Worm (Caenorhabditis elegans): ENCODE measurements around the gene exos-9.

exos-9 gene

ce11 chrIII:7197973-7198372 lies at the start of gene exos-9:
exos-9 (minus strand) TSS chrIII:7198073.
- TF ChIP-seq W03F9.2 (tag; optimal IDR thresholded peaks at IDR 0.05) (no peak), him-1 (tag; optimal IDR thresholded peaks at IDR 0.05) (no peak), dao-5 (tag; optimal IDR thresholded peaks at IDR 0.05) (no peak)

ce11 chrIII:7246389-7246788 lies 48.5 kb upstream of the exos-9 start:
- no peak for TF ChIP-seq W03F9.2 (tag; optimal IDR thresholded peaks at IDR 0.05)
- no peak for TF ChIP-seq dao-5 (tag; optimal IDR thresholded peaks at IDR 0.05)
- TF ChIP-seq him-1 (tag; optimal IDR thresholded peaks at IDR 0.05), result no peak

ce11 chrIII:7242988-7243387 lies 45.1 kb upstream of the exos-9 start, which contains the start of gene osm-10:
osm-10 (plus strand) TSS chrIII:7243280.
- TF ChIP-seq dao-5 (tag; optimal IDR thresholded peaks at IDR 0.05) (no peak), him-1 (tag; optimal IDR thresholded peaks at IDR 0.05) (no peak), W03F9.2 (tag; optimal IDR thresholded peaks at IDR 0.05) (no peak)

DNA sequence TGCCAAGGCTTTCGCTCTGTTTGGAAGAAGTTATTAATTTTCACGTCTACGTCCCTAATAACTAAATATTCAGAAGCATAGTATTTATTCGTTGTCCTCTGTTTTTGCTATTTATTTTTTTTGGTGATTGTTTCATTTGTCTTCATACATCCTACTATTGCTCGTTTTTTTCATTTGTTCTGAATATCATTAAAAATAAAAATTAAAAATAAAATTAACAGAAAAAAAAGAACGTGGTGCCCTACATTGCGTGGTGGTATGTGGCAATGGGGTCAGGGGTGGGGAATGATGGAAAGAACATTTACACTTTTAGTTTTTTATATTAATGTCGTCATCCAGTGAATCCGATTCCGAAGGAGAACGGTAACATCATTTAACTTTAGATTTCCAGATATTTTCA lies 43.2 kb upstream of the exos-9 start, which contains the start of gene ztf-31:
ztf-31 (plus strand) TSS at position 301 of the 400 bp plus-strand sequence.
- TF ChIP-seq him-1 (tag; optimal IDR thresholded peaks at IDR 0.05), result no peak
- TF ChIP-seq dao-5 (tag; optimal IDR thresholded peaks at IDR 0.05), result no peak
- no peak for TF ChIP-seq W03F9.2 (tag; optimal IDR thresholded peaks at IDR 0.05)

- TF ChIP-seq dao-5 (tag; optimal IDR thresholded peaks at IDR 0.05), result no peak
- no peak for TF ChIP-seq him-1 (tag; optimal IDR thresholded peaks at IDR 0.05)
- no peak for TF ChIP-seq W03F9.2 (tag; optimal IDR thresholded peaks at IDR 0.05)
These were observed 41.5 kb upstream of the exos-9 start for ce11 chrIII:7239416-7239815.

- TF ChIP-seq him-1 (tag; optimal IDR thresholded peaks at IDR 0.05), result no peak
- TF ChIP-seq dao-5 (tag; optimal IDR thresholded peaks at IDR 0.05), result no peak
- TF ChIP-seq W03F9.2 (tag; optimal IDR thresholded peaks at IDR 0.05), result no peak
These were observed 40.9 kb upstream of the exos-9 start, which contains the start of gene pars-1 for ce11 chrIII:7238727-7239126. pars-1 (plus strand) TSS chrIII:7239027.

DNA sequence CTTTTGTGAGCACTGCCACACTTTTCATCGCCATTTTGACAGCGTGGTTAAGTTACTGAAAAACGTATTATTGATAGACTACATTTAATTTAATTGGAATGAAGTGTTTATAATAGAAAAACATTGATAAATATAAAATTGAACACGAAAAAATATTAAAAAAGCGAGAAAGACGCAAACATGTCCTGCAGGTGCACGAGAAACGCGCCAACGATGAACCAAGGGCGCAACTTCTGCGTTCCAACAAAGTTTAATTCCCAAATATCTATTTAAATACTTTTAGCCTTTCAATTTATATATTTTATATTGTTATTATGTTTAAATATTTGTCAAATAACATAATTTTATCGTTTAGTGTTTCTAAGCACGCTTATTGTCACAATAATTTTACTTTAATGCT lies 36.3 kb upstream of the exos-9 start, which contains the start of gene ndus-8:
ndus-8 (minus strand) TSS at position 55 of the 400 bp plus-strand sequence.
- TF ChIP-seq him-1 (tag; optimal IDR thresholded peaks at IDR 0.05) (no peak), dao-5 (tag; optimal IDR thresholded peaks at IDR 0.05) (no peak), W03F9.2 (tag; optimal IDR thresholded peaks at IDR 0.05) (peak; percentile 88)

DNA sequence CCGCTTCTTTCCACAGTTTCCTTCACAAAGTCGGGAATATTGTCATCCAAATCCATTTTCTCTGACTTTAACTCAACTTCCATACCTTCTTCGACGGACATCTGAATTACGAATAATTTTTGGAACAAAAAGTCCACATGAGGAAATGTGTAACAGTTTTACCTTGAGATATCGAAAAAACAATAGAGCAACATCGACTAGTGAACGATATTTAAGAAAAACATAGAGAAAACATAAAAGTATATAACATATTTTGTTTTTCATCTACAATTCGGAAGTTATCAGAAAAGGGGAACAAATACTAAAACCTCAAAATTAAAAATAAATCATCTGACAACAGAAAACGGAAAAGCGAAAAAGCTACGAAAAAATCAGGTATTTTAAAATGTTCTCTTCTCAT lies 34.9 kb upstream of the exos-9 start, which contains the start of gene adr-2:
adr-2 (minus strand) TSS at position 101 of the 400 bp plus-strand sequence.
- no peak for TF ChIP-seq him-1 (tag; optimal IDR thresholded peaks at IDR 0.05)
- TF ChIP-seq W03F9.2 (tag; optimal IDR thresholded peaks at IDR 0.05), result no peak
- no peak for TF ChIP-seq dao-5 (tag; optimal IDR thresholded peaks at IDR 0.05)

- TF ChIP-seq dao-5 (tag; optimal IDR thresholded peaks at IDR 0.05) (no peak), W03F9.2 (tag; optimal IDR thresholded peaks at IDR 0.05) (no peak), him-1 (tag; optimal IDR thresholded peaks at IDR 0.05) (no peak)
These were observed 33.0 kb upstream of the exos-9 start, which contains the start of gene R151.10 for ce11 chrIII:7230841-7231240. R151.10 (minus strand) TSS chrIII:7230941.

ce11 chrIII:7229687-7230086 lies 31.8 kb upstream of the exos-9 start, which contains the start of gene R151.8:
R151.8 (minus strand) TSS chrIII:7229787.
- no peak for TF ChIP-seq W03F9.2 (tag; optimal IDR thresholded peaks at IDR 0.05)
- TF ChIP-seq dao-5 (tag; optimal IDR thresholded peaks at IDR 0.05), result no peak
- TF ChIP-seq him-1 (tag; optimal IDR thresholded peaks at IDR 0.05), result no peak

- no peak for TF ChIP-seq him-1 (tag; optimal IDR thresholded peaks at IDR 0.05)
- no peak for TF ChIP-seq dao-5 (tag; optimal IDR thresholded peaks at IDR 0.05)
- no peak for TF ChIP-seq W03F9.2 (tag; optimal IDR thresholded peaks at IDR 0.05)
These were observed 28.7 kb upstream of the exos-9 start, which contains the start of gene hsp-75 for ce11 chrIII:7226607-7227006. hsp-75 (minus strand) TSS chrIII:7226707.

ce11 chrIII:7223029-7223428 lies 25.2 kb upstream of the exos-9 start, which contains the start of gene der-2:
der-2 (minus strand) TSS chrIII:7223129.
- TF ChIP-seq W03F9.2 (tag; optimal IDR thresholded peaks at IDR 0.05) (no peak), him-1 (tag; optimal IDR thresholded peaks at IDR 0.05) (no peak), dao-5 (tag; optimal IDR thresholded peaks at IDR 0.05) (no peak)

DNA sequence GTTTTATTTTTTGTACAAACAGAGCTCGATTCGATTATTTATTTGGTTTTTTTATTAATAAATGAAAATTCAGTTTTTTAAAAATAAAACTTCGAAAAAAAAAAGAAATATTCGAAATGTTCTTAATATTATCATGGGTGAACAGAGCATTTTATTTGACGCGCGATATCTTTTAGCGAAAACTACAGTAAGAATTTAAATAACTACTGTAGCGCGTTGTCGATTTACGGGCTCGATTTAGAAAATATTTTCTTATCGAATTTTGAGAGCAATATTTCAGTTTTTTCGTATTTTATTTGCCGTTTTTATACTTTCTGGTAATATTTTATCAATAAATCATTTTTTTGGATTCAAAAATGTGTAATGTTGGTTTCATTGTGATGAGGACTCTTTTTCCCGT lies 23.2 kb upstream of the exos-9 start:
- TF ChIP-seq dao-5 (tag; optimal IDR thresholded peaks at IDR 0.05) (no peak), him-1 (tag; optimal IDR thresholded peaks at IDR 0.05) (no peak), W03F9.2 (tag; optimal IDR thresholded peaks at IDR 0.05) (no peak)

DNA sequence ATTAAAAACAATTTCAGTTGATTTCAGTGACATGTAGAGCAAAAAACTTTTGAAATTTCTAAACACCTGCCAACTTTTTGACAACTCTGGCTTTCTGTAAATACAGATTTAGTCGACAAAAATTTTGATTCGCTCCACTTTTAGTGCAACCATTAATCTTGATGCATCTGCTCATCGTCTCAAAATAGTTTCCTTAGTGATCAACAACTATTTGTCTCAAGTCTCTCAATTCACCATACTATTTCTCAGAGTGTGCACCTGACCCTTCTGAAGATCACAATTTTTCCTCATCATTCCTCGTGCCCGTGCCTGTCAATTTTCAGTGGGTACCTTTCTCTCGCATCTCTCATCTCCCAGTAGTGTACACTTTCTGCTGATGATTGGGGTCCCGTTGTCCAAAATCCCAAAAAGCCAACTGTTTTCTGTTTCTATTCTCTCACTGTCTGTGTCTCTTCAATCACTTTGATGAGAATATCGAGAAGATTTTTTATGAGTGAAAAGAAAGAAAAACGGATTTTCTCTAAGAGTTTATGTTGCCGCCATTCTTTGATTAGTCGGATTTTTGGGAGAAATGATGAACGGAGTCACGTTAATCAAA lies 19.1 kb upstream of the exos-9 start:
- TF ChIP-seq W03F9.2 (tag; optimal IDR thresholded peaks at IDR 0.05), result no peak
- TF ChIP-seq dao-5 (tag; optimal IDR thresholded peaks at IDR 0.05), result no peak
- no peak for TF ChIP-seq him-1 (tag; optimal IDR thresholded peaks at IDR 0.05)

Data from whole organism, L4/young adult.